Worm (Caenorhabditis elegans) whole organism, L4 larva: ENCODE results near the gene zhit-2.

ENCODE experiments used
- D1046.2 ChIP-seq: fragments of 200-800 bp; sonication (Bioruptor generic); IDR thresholded peaks from 2 replicates; pipeline ENCODE4 v1.3.6; 2022; ENCODE audit warnings: missing genetic modification characterization, missing compliant biosample characterization
- F10B5.3 ChIP-seq: sonication (generic microtip); optimal IDR thresholded peaks from 2 replicates; lab custom pipeline; 2016; ENCODE audit warnings: mild to moderate bottlenecking, missing genetic modification characterization, missing compliant biosample characterization
- F26F4.8 ChIP-seq: fragments of 200-800 bp; sonication (Bioruptor generic); conservative IDR thresholded peaks from 2 replicates; pipeline ENCODE4 v1.3.6; 2022; ENCODE audit warnings: missing genetic modification characterization, missing compliant biosample characterization
- T20F7.1 ChIP-seq: fragments of 200-800 bp; sonication (Bioruptor generic); optimal IDR thresholded peaks from 2 replicates; lab custom pipeline; 2018; ENCODE audit warnings: mild to moderate bottlenecking, missing genetic modification characterization, missing compliant biosample characterization
- T26A8.4 ChIP-seq: fragments of 200-800 bp; sonication (Bioruptor generic); IDR thresholded peaks from 2 replicates; pipeline ENCODE4 v1.3.6; 2022; ENCODE audit warnings: missing genetic modification characterization, missing compliant biosample characterization
- Y105C5A.15 ChIP-seq: fragments of 200-800 bp; sonication (Bioruptor generic); IDR thresholded peaks from 2 replicates; pipeline ENCODE4 v1.3.6; 2022; ENCODE audit warnings: missing genetic modification characterization, missing compliant biosample characterization
- Y5F2A.4 ChIP-seq: fragments of 200-800 bp; sonication (Bioruptor generic); optimal IDR thresholded peaks from 2 replicates; lab custom pipeline; 2018; ENCODE audit warnings: mild to moderate bottlenecking, missing genetic modification characterization, missing compliant biosample characterization
- ZK546.5 ChIP-seq, 2 experiments: sonication (generic microtip); optimal IDR thresholded peaks; 2 replicates each; lab custom pipeline; 2017; ENCODE audit warnings: missing biosample characterization in 2 of 2, missing genetic modification characterization in 2 of 2
- aha-1 ChIP-seq: fragments of 150-350 bp; peaks from one replicate; lab custom pipeline; 2014; ENCODE audit warnings: missing biosample characterization, missing genetic modification characterization
- arid-1 ChIP-seq: fragments of 200-800 bp; sonication (Bioruptor generic); conservative IDR thresholded peaks from 2 replicates; pipeline ENCODE4 v1.3.6; 2022; ENCODE audit warnings: missing genetic modification reagents, missing genetic modification characterization, missing compliant biosample characterization
- ceh-32 ChIP-seq: sonication (generic microtip); optimal IDR thresholded peaks from 2 replicates; lab custom pipeline; 2016; ENCODE audit warnings: mild to moderate bottlenecking, missing genetic modification characterization, missing compliant biosample characterization; ENCODE audit not compliant: poor library complexity
- ceh-62 ChIP-seq: sonication (generic microtip); optimal IDR thresholded peaks from 2 replicates; lab custom pipeline; 2017; ENCODE audit warnings: missing biosample characterization, missing genetic modification characterization
- ces-1 ChIP-seq: fragments of 150-350 bp; sonication (generic microtip); optimal IDR thresholded peaks from 4 replicates; lab custom pipeline; 2014; ENCODE audit warnings: missing biosample characterization, missing genetic modification reagents, missing genetic modification characterization
- cey-2 ChIP-seq: sonication (generic microtip); optimal IDR thresholded peaks from 3 replicates; lab custom pipeline; 2017; ENCODE audit warnings: missing genetic modification characterization, mild to moderate bottlenecking, missing compliant biosample characterization, antibody characterized with exemption, borderline replicate concordance; ENCODE audit not compliant: insufficient read depth
- ctbp-1 ChIP-seq: fragments of 200-800 bp; sonication (Bioruptor generic); IDR thresholded peaks from 2 replicates; pipeline ENCODE4 v1.3.6; 2022; ENCODE audit warnings: missing genetic modification reagents, missing genetic modification characterization, missing compliant biosample characterization
- daf-12 ChIP-seq: fragments of 150-350 bp; optimal IDR thresholded peaks from 2 replicates; lab custom pipeline; 2014; ENCODE audit warnings: missing biosample characterization, missing genetic modification reagents, missing genetic modification characterization
- daf-19 ChIP-seq: fragments of 200-800 bp; sonication (Bioruptor generic); conservative IDR thresholded peaks from 2 replicates; pipeline ENCODE4 v1.3.6; 2022; ENCODE audit warnings: missing genetic modification characterization, missing compliant biosample characterization
- dmd-8 ChIP-seq: fragments of 200-800 bp; sonication (Bioruptor generic); IDR thresholded peaks from 2 replicates; pipeline ENCODE4 v1.3.6; 2022; ENCODE audit warnings: missing genetic modification characterization, missing compliant biosample characterization
- dpl-1 ChIP-seq: fragments of 150-350 bp; optimal IDR thresholded peaks from 2 replicates; lab custom pipeline; 2014; ENCODE audit warnings: missing biosample characterization, missing genetic modification reagents, missing genetic modification characterization
- dve-1 ChIP-seq: sonication (generic microtip); optimal IDR thresholded peaks from 2 replicates; lab custom pipeline; 2017; ENCODE audit warnings: antibody characterized with exemption, mild to moderate bottlenecking, missing genetic modification characterization, missing compliant biosample characterization; ENCODE audit not compliant: insufficient read depth
- egl-43 ChIP-seq: fragments of 200-800 bp; sonication (Bioruptor generic); IDR thresholded peaks from 2 replicates; pipeline ENCODE4 v1.3.6; 2022; ENCODE audit warnings: missing genetic modification reagents, missing genetic modification characterization, missing compliant biosample characterization
- fos-1 ChIP-seq: fragments of 150-350 bp; optimal IDR thresholded peaks from 2 replicates; lab custom pipeline; 2014; ENCODE audit warnings: missing biosample characterization, missing genetic modification characterization
- hif-1 ChIP-seq, 2 experiments: sonication (generic microtip); optimal IDR thresholded peaks; 2 replicates each; lab custom pipeline; 2016 to 2017; ENCODE audit warnings: missing compliant biosample characterization in 2 of 2, missing genetic modification characterization in 2 of 2, missing genetic modification reagents in 2 of 2, missing genotype in 2 of 2, mild to moderate bottlenecking in 1 of 2
- hlh-11 ChIP-seq: fragments of 200-800 bp; sonication (Bioruptor generic); optimal IDR thresholded peaks from 2 replicates; lab custom pipeline; 2018; ENCODE audit warnings: mild to moderate bottlenecking, missing genetic modification characterization, missing compliant biosample characterization
- hmg-1.1 ChIP-seq: fragments of 200-800 bp; sonication (Bioruptor generic); IDR thresholded peaks from 2 replicates; pipeline ENCODE4 v1.3.6; 2022; ENCODE audit warnings: missing genetic modification reagents, missing genetic modification characterization, missing compliant biosample characterization
- lim-7 ChIP-seq: fragments of 200-800 bp; sonication (Bioruptor generic); IDR thresholded peaks from 2 replicates; pipeline ENCODE4 v1.3.6; 2022; ENCODE audit warnings: missing genetic modification characterization, missing compliant biosample characterization
- lin-1 ChIP-seq: fragments of 200-800 bp; sonication (Bioruptor generic); IDR thresholded peaks from 2 replicates; pipeline ENCODE4 v1.3.6; 2022; ENCODE audit warnings: missing genetic modification reagents, missing genetic modification characterization, missing compliant biosample characterization
- lin-39 ChIP-seq: fragments of 150-350 bp; optimal IDR thresholded peaks from 2 replicates; lab custom pipeline; 2014; ENCODE audit warnings: missing biosample characterization, missing genetic modification reagents, missing genetic modification characterization
- lsy-2 ChIP-seq, 2 experiments: fragments of 150-350 bp in 1 of 2; sonication (generic microtip) in 1 of 2; optimal IDR thresholded peaks; 2 replicates each; lab custom pipeline; 2014 to 2017; ENCODE audit warnings: missing biosample characterization in 2 of 2, missing genetic modification characterization in 2 of 2
- madf-5 ChIP-seq, 2 experiments: fragments of 200-800 bp; sonication (Bioruptor generic); IDR thresholded peaks; 2 replicates each; pipeline ENCODE4 v1.3.6; 2022; ENCODE audit warnings: missing compliant biosample characterization in 2 of 2, missing genetic modification characterization in 2 of 2
- madf-9 ChIP-seq: fragments of 200-800 bp; sonication (Bioruptor generic); conservative IDR thresholded peaks from 2 replicates; pipeline ENCODE4 v1.3.6; 2022; ENCODE audit warnings: missing genetic modification reagents, missing genetic modification characterization, missing compliant biosample characterization
- mdl-1 ChIP-seq, 2 experiments: fragments of 150-350 bp in 1 of 2; sonication (generic microtip) in 1 of 2; optimal IDR thresholded peaks; 2 replicates each; lab custom pipeline; 2014 to 2017; ENCODE audit warnings: missing biosample characterization in 2 of 2, missing genetic modification characterization in 2 of 2
- mdt-29 ChIP-seq: fragments of 200-800 bp; sonication (Bioruptor generic); IDR thresholded peaks from 2 replicates; pipeline ENCODE4 v1.3.6; 2022; ENCODE audit warnings: missing genetic modification reagents, missing genetic modification characterization, missing compliant biosample characterization
- mep-1 ChIP-seq: fragments of 150-350 bp; sonication (generic microtip); optimal IDR thresholded peaks from 3 replicates; lab custom pipeline; 2014; ENCODE audit warnings: missing biosample characterization, missing genetic modification characterization
- mxl-3 ChIP-seq: fragments of 200-800 bp; sonication (Bioruptor generic); optimal IDR thresholded peaks from 2 replicates; lab custom pipeline; 2018; ENCODE audit warnings: mild to moderate bottlenecking, missing genetic modification characterization, missing compliant biosample characterization
- nhr-237 ChIP-seq: sonication (generic microtip); optimal IDR thresholded peaks from 2 replicates; lab custom pipeline; 2017; ENCODE audit warnings: missing biosample characterization, missing genetic modification characterization
- nhr-25 ChIP-seq: sonication (generic microtip); optimal IDR thresholded peaks from 2 replicates; lab custom pipeline; 2017; ENCODE audit warnings: missing genetic modification characterization, mild to moderate bottlenecking, missing compliant biosample characterization, antibody characterized with exemption, moderate library complexity, borderline replicate concordance; ENCODE audit not compliant: insufficient read depth
- nhr-28 ChIP-seq: fragments of 150-350 bp; optimal IDR thresholded peaks from 2 replicates; lab custom pipeline; 2014; ENCODE audit warnings: missing biosample characterization, missing genetic modification characterization
- nhr-76 ChIP-seq: fragments of 150-350 bp; optimal IDR thresholded peaks from 2 replicates; lab custom pipeline; 2014; ENCODE audit warnings: missing biosample characterization, missing genetic modification characterization
- pqm-1 ChIP-seq: sonication (generic microtip); optimal IDR thresholded peaks from 2 replicates; lab custom pipeline; 2017; ENCODE audit warnings: missing biosample characterization, missing genetic modification characterization
- sdz-12 ChIP-seq: fragments of 200-800 bp; sonication (Bioruptor generic); optimal IDR thresholded peaks from 2 replicates; lab custom pipeline; 2018; ENCODE audit warnings: mild to moderate bottlenecking, missing genetic modification characterization, missing compliant biosample characterization
- snpc-4 ChIP-seq: fragments of 150-350 bp; optimal IDR thresholded peaks from 2 replicates; lab custom pipeline; 2014; ENCODE audit warnings: missing biosample characterization, missing genetic modification characterization
- spr-3 ChIP-seq: fragments of 200-800 bp; sonication (Bioruptor generic); optimal IDR thresholded peaks from 2 replicates; lab custom pipeline; 2018; ENCODE audit warnings: mild to moderate bottlenecking, missing genetic modification characterization, missing compliant biosample characterization
- tag-97 ChIP-seq: fragments of 200-800 bp; sonication (Bioruptor generic); IDR thresholded peaks from 2 replicates; pipeline ENCODE4 v1.3.6; 2022; ENCODE audit warnings: missing genetic modification characterization, missing compliant biosample characterization
- unc-130 ChIP-seq: sonication (generic microtip); optimal IDR thresholded peaks from 2 replicates; lab custom pipeline; 2016; ENCODE audit warnings: missing genetic modification reagents, missing genetic modification characterization, missing compliant biosample characterization
- unc-62 ChIP-seq, 3 experiments: fragments of 150-350 bp in 1 of 3; sonication (generic microtip); optimal IDR thresholded peaks in 2 of 3; peaks in 1 of 3; 1 replicate in 1 of 3; 2 replicates in 2 of 3; lab custom pipeline; 2014 to 2017; ENCODE audit warnings: missing biosample characterization in 3 of 3, missing genetic modification characterization in 3 of 3, missing genetic modification reagents in 3 of 3, missing genotype in 1 of 3
- vab-7 ChIP-seq: fragments of 200-800 bp; sonication (Bioruptor generic); IDR thresholded peaks from 2 replicates; pipeline ENCODE4 v1.3.6; 2022; ENCODE audit warnings: missing genetic modification reagents, missing genetic modification characterization, missing compliant biosample characterization
- zag-1 ChIP-seq: fragments of 150-350 bp; optimal IDR thresholded peaks from 2 replicates; lab custom pipeline; 2014; ENCODE audit warnings: missing biosample characterization, missing genetic modification characterization
- zfp-3 ChIP-seq: fragments of 200-800 bp; sonication (Bioruptor generic); conservative IDR thresholded peaks from 2 replicates; pipeline ENCODE4 v1.3.6; 2022; ENCODE audit warnings: missing genetic modification reagents, missing genetic modification characterization, missing compliant biosample characterization
- zip-11 ChIP-seq: fragments of 200-800 bp; sonication (Bioruptor generic); IDR thresholded peaks from 2 replicates; pipeline ENCODE4 v1.3.6; 2022; ENCODE audit warnings: missing genetic modification characterization, missing compliant biosample characterization
- zip-2 ChIP-seq: fragments of 150-350 bp; optimal IDR thresholded peaks from 2 replicates; lab custom pipeline; 2014; ENCODE audit warnings: missing biosample characterization, missing genetic modification characterization

Gene zhit-2

DNA sequence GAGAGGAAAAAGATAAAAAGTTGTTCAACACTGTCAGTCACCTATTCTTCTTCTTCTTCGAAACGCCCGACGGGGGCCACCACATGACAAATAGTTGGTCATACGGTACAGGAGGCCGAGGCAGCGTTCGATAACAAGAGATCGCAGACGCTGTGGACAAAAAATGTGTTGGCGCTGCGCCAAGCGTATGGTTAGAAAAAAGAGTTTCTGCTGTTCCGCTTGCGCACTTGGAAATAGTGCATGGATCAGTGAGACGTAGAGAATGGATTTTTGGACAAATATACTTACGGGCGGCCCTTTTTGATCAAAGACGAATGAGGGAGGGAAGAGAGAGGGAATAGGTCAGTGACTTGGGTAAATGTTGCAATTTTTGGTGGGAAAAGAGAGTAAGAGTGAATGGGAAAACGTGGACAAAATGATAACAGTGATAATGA lies 40.6 kb upstream of the zhit-2 start:
- TF ChIP-seq arid-1 (GFP tag; lab: Robert Waterston, UW) (no peak), spr-3 (GFP tag; lab: Kevin White, UChicago) (no peak), dve-1 (tag; lab: Kevin White, UChicago) (peak; percentile 85), T26A8.4 (GFP tag; lab: Robert Waterston, UW) (peak; percentile 70), zfp-3 (GFP tag; lab: Robert Waterston, UW) (no peak), madf-5 (GFP tag; IDR thresholded peaks at IDR 0.05; lab: Robert Waterston, UW) (peak in 1 of 2 experiments; percentile 76; a peak in 1 of 4 replicates), fos-1 (tag; lab: Kevin White, UChicago) (no peak), ces-1 (GFP tag; lab: Kevin White, UChicago) (no peak), zip-11 (GFP tag; lab: Robert Waterston, UW) (no peak), nhr-237 (tag; lab: Kevin White, UChicago) (no peak), mdl-1 (tag; optimal IDR thresholded peaks at IDR 0.05; lab: Kevin White, UChicago) (peak; percentile 35 to 89), tag-97 (GFP tag; lab: Robert Waterston, UW) (no peak), ZK546.5 (tag; optimal IDR thresholded peaks at IDR 0.05; lab: Kevin White, UChicago) (no peak), lin-39 (tag; lab: Kevin White, UChicago) (no peak), unc-130 (GFP tag; lab: Kevin White, UChicago) (no peak), D1046.2 (no peak), zag-1 (tag; lab: Kevin White, UChicago) (no peak), madf-9 (GFP tag; lab: Robert Waterston, UW) (0 out of 2 replicates have a peak, but pooled peaks have one; percentile 52), pqm-1 (peak; percentile 75), ceh-62 (tag; lab: Kevin White, UChicago) (no peak), hmg-1.1 (peak; percentile 52), vab-7 (GFP tag; lab: Robert Waterston, UW) (no peak), T20F7.1 (GFP tag; lab: Kevin White, UChicago) (no peak), snpc-4 (tag; lab: Kevin White, UChicago) (no peak), zip-2 (tag; lab: Kevin White, UChicago) (no peak), hlh-11 (tag; lab: Kevin White, UChicago) (peak; percentile 97), hif-1 (tag; optimal IDR thresholded peaks at IDR 0.05; lab: Kevin White, UChicago) (peak in 1 of 2 experiments; percentile 25), egl-43 (GFP tag; lab: Robert Waterston, UW) (no peak), daf-19 (GFP tag; lab: Robert Waterston, UW) (no peak), mxl-3 (GFP tag; lab: Kevin White, UChicago) (peak; percentile 92), ceh-32 (no peak), sdz-12 (GFP tag; lab: Kevin White, UChicago) (no peak), lim-7 (GFP tag; lab: Robert Waterston, UW) (no peak), F10B5.3 (tag; lab: Kevin White, UChicago) (no peak), unc-62 (GFP tag; optimal IDR thresholded peaks at IDR 0.05 in 1 of 2; lab: Kevin White, UChicago) (peak in 1 of 2 experiments; percentile 98), unc-62 (tag; optimal IDR thresholded peaks at IDR 0.05; lab: Kevin White, UChicago) (no peak), mdt-29 (no peak), nhr-25 (tag; lab: Kevin White, UChicago) (peak; percentile 80), aha-1 (peak; percentile 87), F26F4.8 (GFP tag; lab: Robert Waterston, UW) (no peak), mep-1 (tag; lab: Kevin White, UChicago) (peak; percentile 87), nhr-28 (tag; lab: Kevin White, UChicago) (peak; percentile 79), Y5F2A.4 (GFP tag; lab: Kevin White, UChicago) (no peak), ctbp-1 (no peak), lsy-2 (tag; optimal IDR thresholded peaks at IDR 0.05; lab: Kevin White, UChicago) (peak in 1 of 2 experiments; percentile 82), dmd-8 (GFP tag; lab: Robert Waterston, UW) (no peak), lin-1 (GFP tag; lab: Robert Waterston, UW) (peak; percentile 77; the same call in 1 of the 2 replicates), Y105C5A.15 (GFP tag; lab: Robert Waterston, UW) (no peak), dpl-1 (GFP tag; lab: Kevin White, UChicago) (peak; percentile 56), cey-2 (tag; lab: Kevin White, UChicago) (no peak), nhr-76 (tag; lab: Kevin White, UChicago) (no peak), daf-12 (tag; lab: Kevin White, UChicago) (no peak)
